Fruit fly (Drosophila melanogaster): ENCODE data around the gene CG17328.

CG17328 gene

dm6 chr2L:16287602-16288392 is 11.9 kb upstream of the CG17328 start, which contains the start of the genes crp and pkaap:
crp (minus strand) TSS chr2L:16287730.
pkaap (plus strand) TSS chr2L:16288290.
- TF ChIP-seq Mad (GFP tag; optimal IDR thresholded peaks at IDR 0.05) (peak; percentile 71), ci (GFP tag; IDR thresholded peaks at IDR 0.05) (no peak), Ravus (GFP tag; IDR thresholded peaks at IDR 0.05) (no peak), Blimp-1 (GFP tag; optimal IDR thresholded peaks at IDR 0.05) (peak; percentile 55), ab (GFP tag; optimal IDR thresholded peaks at IDR 0.05) (peak; percentile 56), zfh1 (GFP tag; IDR thresholded peaks at IDR 0.05) (no peak), so (GFP tag; IDR thresholded peaks at IDR 0.05) (no peak), CG13123 (GFP tag; optimal IDR thresholded peaks at IDR 0.05) (peak; percentile 73), D19B (GFP tag; optimal IDR thresholded peaks at IDR 0.05) (peak; percentile 3), D19A (tag; optimal IDR thresholded peaks at IDR 0.05) (peak; percentile 24), gcm (GFP tag; optimal IDR thresholded peaks at IDR 0.05) (no peak), oc (tag; optimal IDR thresholded peaks at IDR 0.05) (no peak), btn (GFP tag; optimal IDR thresholded peaks at IDR 0.05) (peak; percentile 77), CG30431 (GFP tag; optimal IDR thresholded peaks at IDR 0.05) (peak; percentile 6), CG11696 (GFP tag; IDR thresholded peaks at IDR 0.05) (no peak), Antp (GFP tag; optimal IDR thresholded peaks at IDR 0.05) (peak; percentile 94), br (optimal IDR thresholded peaks at IDR 0.05) (no peak), CG12071 (GFP tag; optimal IDR thresholded peaks at IDR 0.05) (peak; percentile 63), gsb-n (tag; optimal IDR thresholded peaks at IDR 0.05) (peak; percentile 52), Dip3 (GFP tag; optimal IDR thresholded peaks at IDR 0.05) (peak; percentile 77), CG14667 (GFP tag; IDR thresholded peaks at IDR 0.05) (no peak), insv (GFP tag; optimal IDR thresholded peaks at IDR 0.05) (peak in 1 of 2 experiments; percentile 77), CG6683 (GFP tag; optimal IDR thresholded peaks at IDR 0.05) (peak; percentile 37), CG10979 (tag; optimal IDR thresholded peaks at IDR 0.05) (peak; percentile 100), slp2 (GFP tag; optimal IDR thresholded peaks at IDR 0.05) (peak; percentile 86), CG15073 (GFP tag; optimal IDR thresholded peaks at IDR 0.05) (peak; percentile 13), fru (optimal IDR thresholded peaks at IDR 0.05) (no peak), CG12769 (tag; optimal IDR thresholded peaks at IDR 0.05) (no peak), CG5245 (GFP tag; optimal IDR thresholded peaks at IDR 0.05) (peak; percentile 90), twi (tag; optimal IDR thresholded peaks at IDR 0.05) (peak; percentile 3), bbx (GFP tag; IDR thresholded peaks at IDR 0.05; ENCODE audit: partially characterized antibody) (no peak), usp (GFP tag; optimal IDR thresholded peaks at IDR 0.05) (no peak), tap (tag; optimal IDR thresholded peaks at IDR 0.05) (peak; percentile 35), YL-1 (GFP tag; optimal IDR thresholded peaks at IDR 0.05) (peak; percentile 75), CG9215 (GFP tag; IDR thresholded peaks at IDR 0.05) (no peak), dpn (GFP tag; optimal IDR thresholded peaks at IDR 0.05) (peak; percentile 91), trh (GFP tag; optimal IDR thresholded peaks at IDR 0.05) (peak; percentile 57), CG16863 (GFP tag; optimal IDR thresholded peaks at IDR 0.05) (peak; percentile 82), slou (GFP tag; optimal IDR thresholded peaks at IDR 0.05) (peak; percentile 86), nom (GFP tag; optimal IDR thresholded peaks at IDR 0.05) (peak; percentile 65), CG5180 (GFP tag; optimal IDR thresholded peaks at IDR 0.05) (peak; percentile 14), gro (GFP tag; optimal IDR thresholded peaks at IDR 0.05) (peak; percentile 89), Bdp1 (GFP tag; optimal IDR thresholded peaks at IDR 0.05) (peak; percentile 82), ro (GFP tag; IDR thresholded peaks at IDR 0.05) (no peak), Dref (GFP tag; IDR thresholded peaks at IDR 0.05) (no peak), crp (GFP tag; optimal IDR thresholded peaks at IDR 0.05) (peak; percentile 2 to 78), lab (GFP tag; optimal IDR thresholded peaks at IDR 0.05) (peak; percentile 85), CG7839 (tag; optimal IDR thresholded peaks at IDR 0.05) (no peak), Med (GFP tag) (peak; percentile 98), CG10147 (GFP tag; optimal IDR thresholded peaks at IDR 0.05) (peak; percentile 42)

Data from whole organism, embryonic.